Worm (Caenorhabditis elegans): ENCODE results near the gene C31E10.5.

C31E10.5 gene

DNA sequence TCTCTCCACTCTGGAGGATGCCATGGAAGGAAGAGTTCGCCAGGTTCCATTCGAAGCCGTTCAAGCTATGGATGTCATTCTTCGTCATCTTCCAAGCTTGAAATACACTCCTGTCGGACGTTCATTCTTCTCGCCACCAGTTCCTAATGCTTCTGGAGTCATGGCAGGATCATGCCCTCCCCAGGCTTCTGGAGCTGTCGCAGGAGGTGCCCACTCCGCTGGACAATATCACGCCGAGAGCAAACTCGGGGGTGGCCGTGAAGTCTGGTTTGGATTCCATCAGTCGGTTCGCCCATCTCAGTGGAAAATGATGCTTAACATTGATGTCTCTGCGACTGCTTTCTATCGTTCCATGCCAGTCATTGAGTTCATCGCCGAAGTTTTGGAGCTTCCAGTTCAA, 43.3 kb downstream of the C31E10.5 start:
- no peak for TF ChIP-seq unc-62 (GFP tag; optimal IDR thresholded peaks at IDR 0.05)

DNA sequence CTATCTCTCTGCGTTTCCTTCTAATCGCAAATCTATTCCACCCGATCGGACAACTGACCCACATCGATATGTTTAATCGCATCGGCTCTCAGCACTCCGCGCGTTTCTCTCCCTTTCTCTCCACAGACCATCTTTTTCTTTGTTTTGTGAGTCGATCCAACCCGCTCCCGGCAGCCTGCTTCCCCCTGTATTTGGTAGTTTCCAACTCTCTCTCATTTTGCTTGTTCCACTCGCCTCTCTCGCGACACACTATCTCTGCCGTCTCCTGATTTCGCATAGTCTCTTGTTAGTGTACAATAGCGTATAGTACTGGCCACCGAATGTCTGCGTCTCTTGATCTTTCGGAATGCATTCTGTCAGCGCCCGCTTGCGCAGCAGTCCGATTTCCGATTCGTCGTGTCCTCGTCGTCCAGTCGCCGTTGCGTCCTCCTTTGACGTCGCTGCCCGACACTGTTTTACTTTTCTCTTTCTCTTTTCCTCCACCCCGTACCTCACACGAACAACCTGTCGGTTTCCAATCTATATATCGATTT, 44.9 kb downstream of the C31E10.5 start:
- TF ChIP-seq unc-62 (GFP tag; optimal IDR thresholded peaks at IDR 0.05) = no peak

DNA sequence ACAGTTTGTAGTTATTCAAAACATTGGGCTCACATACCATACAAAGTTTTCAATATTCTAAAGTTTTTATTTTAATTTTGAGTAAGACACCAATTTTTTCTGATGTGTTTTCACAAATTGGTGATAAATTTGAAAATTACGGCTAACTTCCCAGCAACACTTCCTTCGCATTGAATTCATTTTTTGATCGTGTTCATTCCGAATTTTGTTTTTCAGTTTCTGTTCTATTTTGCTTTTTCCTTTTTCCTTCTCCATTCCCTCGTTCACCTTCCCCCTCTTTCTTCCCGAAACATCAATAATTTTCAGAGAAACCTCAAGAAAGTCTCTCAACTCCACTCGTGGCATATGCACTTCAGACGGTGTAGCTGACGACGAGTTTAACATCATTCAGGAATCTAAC, 46.8 kb downstream of the C31E10.5 start, which contains the start of gene alg-1:
alg-1 (plus strand) TSS at position 301 of the 400 bp plus-strand sequence.
- no peak for TF ChIP-seq unc-62 (GFP tag; optimal IDR thresholded peaks at IDR 0.05)

DNA sequence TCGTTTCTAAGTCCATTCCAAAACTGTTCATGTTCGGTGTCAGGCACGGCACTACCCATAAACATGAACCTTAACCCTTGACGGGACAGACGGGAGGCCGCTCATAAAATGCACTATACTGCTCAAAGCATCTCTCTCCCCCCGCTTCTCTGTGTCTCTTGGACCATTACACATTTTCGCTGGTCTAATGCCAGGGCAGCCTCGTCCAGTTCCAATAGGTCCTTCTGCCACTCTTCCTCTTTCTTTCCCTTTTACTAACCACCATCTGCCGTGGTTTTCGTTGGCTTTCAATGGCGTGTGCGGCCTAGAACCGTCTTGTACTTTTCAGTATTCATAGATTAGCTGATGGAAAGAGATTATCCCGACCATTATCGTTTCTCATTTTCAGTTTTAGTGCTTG, 47.5 kb downstream of the C31E10.5 start:
- TF ChIP-seq unc-62 (GFP tag; optimal IDR thresholded peaks at IDR 0.05) = no peak

DNA sequence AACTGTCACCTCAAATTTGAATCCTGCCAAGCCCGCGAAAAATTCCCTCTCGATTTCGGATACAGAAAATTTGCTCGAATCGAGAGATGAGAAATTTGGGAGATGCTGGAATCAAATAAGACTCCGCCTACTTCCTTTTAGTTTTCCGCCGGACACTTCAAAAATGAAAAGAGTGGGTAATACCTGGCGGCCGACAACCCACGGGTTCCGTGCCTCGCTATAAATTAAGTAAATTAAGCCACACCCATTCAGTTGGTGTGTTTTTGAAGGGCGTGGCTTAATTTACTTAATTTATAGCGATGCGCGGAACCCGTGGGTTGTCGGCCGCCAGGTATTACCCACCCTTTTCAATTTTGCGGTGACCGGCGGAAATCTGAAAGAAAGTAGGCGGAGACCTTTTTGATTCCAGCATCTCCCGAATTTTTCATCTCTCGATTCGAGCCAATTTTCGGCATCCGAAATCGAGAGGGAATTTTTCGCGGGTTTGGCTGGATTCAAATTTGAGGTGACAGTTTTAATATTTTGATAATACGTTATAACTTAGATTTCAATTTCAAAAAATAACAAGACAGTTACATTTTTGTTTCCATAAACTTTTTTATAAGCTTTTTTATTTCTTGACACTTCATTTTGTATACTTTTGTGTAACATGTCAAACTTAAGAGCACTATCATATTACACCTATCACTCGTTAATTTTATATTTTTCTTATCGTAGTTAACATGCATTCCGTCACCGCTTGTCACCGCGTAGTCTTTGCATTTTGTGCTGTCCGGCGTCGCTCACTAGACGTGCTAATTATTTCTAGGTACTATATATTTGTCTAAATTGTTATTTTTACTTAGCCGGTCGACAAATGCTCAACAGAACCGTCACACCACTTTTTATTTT, 48.7 kb downstream of the C31E10.5 start:
- TF ChIP-seq unc-62 (GFP tag; optimal IDR thresholded peaks at IDR 0.05) = no peak

DNA sequence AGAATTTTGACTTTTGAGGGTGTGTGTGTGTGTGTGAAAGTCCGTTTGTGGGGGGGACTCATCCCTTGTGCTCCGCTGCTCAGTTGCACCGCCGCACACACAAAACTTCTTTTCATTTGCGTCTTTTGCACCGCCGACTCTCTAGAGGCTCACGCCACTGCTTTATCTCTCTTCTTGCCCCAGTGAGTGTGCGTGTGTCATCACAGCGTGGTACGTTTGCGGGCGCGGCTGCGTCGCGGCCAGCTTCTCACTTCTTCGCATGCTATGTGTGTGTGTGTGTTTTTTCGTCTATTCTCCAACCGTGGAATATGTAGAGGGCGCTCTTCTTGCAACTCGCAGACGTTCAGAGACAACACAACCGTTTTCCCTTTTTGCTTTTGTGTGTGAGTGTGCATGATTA, 50.1 kb downstream of the C31E10.5 start:
- no peak for TF ChIP-seq unc-62 (GFP tag; optimal IDR thresholded peaks at IDR 0.05)

DNA sequence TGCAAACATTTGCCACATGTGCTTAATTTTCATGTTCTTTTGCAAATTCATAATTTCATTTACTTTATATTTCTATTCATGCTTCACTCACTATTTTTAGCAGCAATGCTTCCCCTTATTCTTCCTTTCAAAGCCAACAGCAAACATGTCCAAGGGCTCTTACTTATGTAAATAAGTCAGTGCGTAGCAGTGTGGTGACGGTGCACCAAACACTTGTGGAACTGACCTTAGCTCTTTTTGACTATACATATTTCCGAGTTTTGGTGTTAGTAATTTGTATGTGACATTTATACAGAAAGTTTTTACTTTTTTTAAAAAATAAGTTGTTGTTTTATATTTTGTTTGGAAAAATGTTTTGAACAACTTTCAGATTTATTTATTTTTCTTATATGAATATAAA, 50.5 kb downstream of the C31E10.5 start:
- no peak for TF ChIP-seq unc-62 (GFP tag; optimal IDR thresholded peaks at IDR 0.05)

DNA sequence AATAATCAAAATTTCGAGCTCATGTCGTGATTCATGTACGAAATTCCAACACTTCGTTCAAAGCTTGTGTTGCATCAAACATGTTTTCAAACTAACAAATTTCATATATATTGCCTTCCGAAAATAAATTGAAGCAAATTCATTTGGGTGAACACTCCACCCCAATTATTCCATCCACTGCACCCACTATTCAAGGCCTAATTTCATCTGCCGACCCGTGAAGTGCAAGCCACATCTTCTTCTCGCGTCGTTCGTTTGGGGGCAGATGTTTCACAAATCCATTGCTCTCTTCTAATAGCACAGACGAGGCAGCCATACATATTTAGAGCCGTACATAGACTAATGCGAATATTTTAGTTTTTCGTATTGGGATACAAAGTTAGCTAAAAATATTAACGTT, 51.5 kb downstream of the C31E10.5 start:
- TF ChIP-seq unc-62 (GFP tag; optimal IDR thresholded peaks at IDR 0.05) = no peak

DNA sequence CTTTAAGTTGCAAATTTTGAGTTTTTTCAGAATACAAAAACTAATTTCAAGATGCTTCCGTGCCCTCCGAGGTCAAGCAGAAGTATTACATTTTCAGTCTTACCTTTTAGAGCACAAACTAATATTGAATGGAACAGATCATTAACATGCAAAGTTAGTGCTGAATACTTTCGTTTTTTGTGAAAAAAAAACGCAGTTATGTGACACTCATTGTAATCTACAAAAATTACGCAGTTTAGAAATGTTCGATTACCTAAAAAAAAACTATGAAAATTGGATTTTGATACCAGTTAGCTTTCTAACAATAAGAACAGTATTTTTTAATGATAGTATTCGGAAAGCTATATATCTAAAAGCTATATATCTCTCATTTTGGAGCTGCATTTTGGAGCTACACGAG, 53.8 kb downstream of the C31E10.5 start:
- no peak for TF ChIP-seq unc-62 (GFP tag; optimal IDR thresholded peaks at IDR 0.05)
